Worm (Caenorhabditis elegans) whole organism, L2 larva: ENCODE data around the gene fbxb-54.
"Not testable (repeated sequence)": the region's sequence is repeated elsewhere in the genome, so short reads cannot be mapped to it uniquely, and the experiment has no call there.

Experiments
- C34F6.9 ChIP-seq: fragments of 150-350 bp; optimal IDR thresholded peaks from 2 replicates; lab custom pipeline; 2014; ENCODE audit warnings: missing biosample characterization, missing genetic modification characterization
- F13H6.1 ChIP-seq: sonication (generic microtip); optimal IDR thresholded peaks from 2 replicates; lab custom pipeline; 2016; ENCODE audit warnings: missing genetic modification characterization, missing compliant biosample characterization
- Y55F3AM.14 ChIP-seq: fragments of 200-800 bp; sonication (Bioruptor generic); optimal IDR thresholded peaks from 2 replicates; lab custom pipeline; 2018; ENCODE audit warnings: mild to moderate bottlenecking, missing genetic modification characterization, missing compliant biosample characterization
- alr-1 ChIP-seq: fragments of 150-350 bp; optimal IDR thresholded peaks from 2 replicates; lab custom pipeline; 2014; ENCODE audit warnings: missing biosample characterization, missing genetic modification characterization
- ama-1 ChIP-seq: fragments of 150-350 bp; optimal IDR thresholded peaks from 2 replicates; lab custom pipeline; 2018; ENCODE audit warnings: inconsistent platforms
- blmp-1 ChIP-seq: sonication (generic microtip); optimal IDR thresholded peaks from 2 replicates; lab custom pipeline; 2017; ENCODE audit warnings: missing genetic modification characterization, mild to moderate bottlenecking, missing compliant biosample characterization, antibody characterized with exemption, moderate library complexity; ENCODE audit not compliant: insufficient read depth
- ceh-16 ChIP-seq: fragments of 150-350 bp; optimal IDR thresholded peaks from 2 replicates; lab custom pipeline; 2014; ENCODE audit warnings: missing biosample characterization, missing genetic modification characterization
- egl-27 ChIP-seq: sonication (generic microtip); optimal IDR thresholded peaks from 3 replicates; lab custom pipeline; 2017; ENCODE audit warnings: missing biosample characterization, missing genetic modification reagents, missing genetic modification characterization
- elt-1 ChIP-seq: fragments of 150-350 bp; optimal IDR thresholded peaks from 2 replicates; lab custom pipeline; 2014; ENCODE audit warnings: missing biosample characterization, missing genetic modification characterization
- elt-3 ChIP-seq: sonication (generic microtip); optimal IDR thresholded peaks from 2 replicates; lab custom pipeline; 2017; ENCODE audit warnings: missing biosample characterization, missing genetic modification characterization
- fos-1 ChIP-seq: fragments of 150-350 bp; optimal IDR thresholded peaks from 2 replicates; lab custom pipeline; 2014; ENCODE audit warnings: missing biosample characterization, missing genetic modification characterization
- gmeb-1 ChIP-seq: fragments of 150-350 bp; optimal IDR thresholded peaks from 2 replicates; lab custom pipeline; 2014; ENCODE audit warnings: missing biosample characterization, missing genetic modification characterization
- lin-13 ChIP-seq: fragments of 150-350 bp; optimal IDR thresholded peaks from 2 replicates; lab custom pipeline; 2014; ENCODE audit warnings: missing biosample characterization, missing genetic modification reagents, missing genetic modification characterization
- lin-39 ChIP-seq: fragments of 150-350 bp; optimal IDR thresholded peaks from 2 replicates; lab custom pipeline; 2014; ENCODE audit warnings: missing biosample characterization, missing genetic modification reagents, missing genetic modification characterization
- mab-5 ChIP-seq: fragments of 150-350 bp; optimal IDR thresholded peaks from 2 replicates; lab custom pipeline; 2014; ENCODE audit warnings: missing biosample characterization, missing genetic modification characterization
- nhr-11 ChIP-seq: fragments of 150-350 bp; optimal IDR thresholded peaks from 2 replicates; lab custom pipeline; 2014; ENCODE audit warnings: missing biosample characterization, missing genetic modification characterization
- nhr-12 ChIP-seq: fragments of 150-350 bp; optimal IDR thresholded peaks from 2 replicates; lab custom pipeline; 2014; ENCODE audit warnings: missing biosample characterization, missing genetic modification characterization
- nhr-129 ChIP-seq: fragments of 150-350 bp; optimal IDR thresholded peaks from 2 replicates; lab custom pipeline; 2014; ENCODE audit warnings: missing biosample characterization, missing genetic modification characterization
- nhr-21 ChIP-seq: fragments of 150-350 bp; optimal IDR thresholded peaks from 2 replicates; lab custom pipeline; 2014; ENCODE audit warnings: missing biosample characterization, missing genetic modification characterization
- nhr-23 ChIP-seq: fragments of 150-350 bp; optimal IDR thresholded peaks from 2 replicates; lab custom pipeline; 2014; ENCODE audit warnings: missing biosample characterization, missing genetic modification reagents, missing genetic modification characterization
- nhr-237 ChIP-seq: fragments of 150-350 bp; optimal IDR thresholded peaks from 2 replicates; lab custom pipeline; 2014; ENCODE audit warnings: missing biosample characterization, missing genetic modification characterization
- nhr-25 ChIP-seq: fragments of 150-350 bp; sonication (generic microtip); optimal IDR thresholded peaks from 3 replicates; lab custom pipeline; 2014; ENCODE audit warnings: missing biosample characterization, missing genetic modification characterization
- nhr-6 ChIP-seq: fragments of 150-350 bp; optimal IDR thresholded peaks from 2 replicates; lab custom pipeline; 2014; ENCODE audit warnings: missing biosample characterization, missing genetic modification characterization
- nhr-77 ChIP-seq: fragments of 150-350 bp; optimal IDR thresholded peaks from 2 replicates; lab custom pipeline; 2014; ENCODE audit warnings: missing biosample characterization, missing genetic modification characterization
- peb-1 ChIP-seq: fragments of 150-350 bp; optimal IDR thresholded peaks from 2 replicates; lab custom pipeline; 2014; ENCODE audit warnings: missing biosample characterization, missing genetic modification characterization
- sem-4 ChIP-seq: fragments of 150-350 bp; optimal IDR thresholded peaks from 2 replicates; lab custom pipeline; 2014; ENCODE audit warnings: missing biosample characterization, missing genetic modification reagents, missing genetic modification characterization
- skn-1 ChIP-seq: sonication (generic microtip); optimal IDR thresholded peaks from 2 replicates; lab custom pipeline; 2017; ENCODE audit warnings: missing biosample characterization, missing genetic modification characterization
- snpc-4 ChIP-seq: fragments of 150-350 bp; optimal IDR thresholded peaks from 2 replicates; lab custom pipeline; 2014; ENCODE audit warnings: missing biosample characterization, missing genetic modification characterization
- unc-39 ChIP-seq: fragments of 150-350 bp; optimal IDR thresholded peaks from 2 replicates; lab custom pipeline; 2014; ENCODE audit warnings: missing biosample characterization, missing genetic modification characterization
- unc-55 ChIP-seq: fragments of 150-350 bp; sonication (generic microtip); optimal IDR thresholded peaks from 3 replicates; lab custom pipeline; 2014; ENCODE audit warnings: missing biosample characterization, missing genetic modification reagents, missing genetic modification characterization
- zag-1 ChIP-seq: fragments of 150-350 bp; optimal IDR thresholded peaks from 2 replicates; lab custom pipeline; 2014; ENCODE audit warnings: missing biosample characterization, missing genetic modification characterization
- ztf-1 ChIP-seq: fragments of 200-800 bp; sonication (Bioruptor generic); conservative IDR thresholded peaks from 2 replicates; pipeline ENCODE4 v1.3.6; 2022; ENCODE audit warnings: missing genetic modification characterization, missing compliant biosample characterization
- ztf-11 ChIP-seq: sonication (generic microtip); optimal IDR thresholded peaks from 2 replicates; lab custom pipeline; 2017; ENCODE audit warnings: missing biosample characterization, missing genetic modification characterization
- ztf-4 ChIP-seq: fragments of 150-350 bp; optimal IDR thresholded peaks from 2 replicates; lab custom pipeline; 2014; ENCODE audit warnings: missing biosample characterization, missing genetic modification characterization

fbxb-54 gene

DNA sequence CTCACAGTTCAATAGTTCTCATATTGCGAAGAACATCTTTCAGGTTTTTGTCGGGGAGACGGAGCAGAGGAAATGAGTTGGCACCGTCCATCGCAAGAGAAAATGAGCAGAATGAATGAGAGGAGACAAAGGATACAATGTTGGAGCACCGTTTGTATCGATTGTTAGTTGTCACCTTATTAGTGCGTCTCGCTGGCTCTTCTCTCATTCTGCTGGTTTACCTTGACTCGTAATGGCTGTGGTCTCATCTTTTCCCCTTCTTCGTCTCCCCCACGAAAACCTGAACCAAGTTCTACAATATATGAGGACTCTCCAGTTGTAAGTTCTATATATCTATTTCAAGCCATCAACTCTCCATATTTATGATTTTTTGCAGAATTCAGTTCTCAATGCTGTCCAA is at the start of gene fbxb-54, which contains the start of gene fbxb-50:
TSS of gene fbxb-54 (minus strand) at position 101 of the 400 bp plus-strand sequence.
TSS of gene fbxb-50 (plus strand) at position 227 of the 400 bp plus-strand sequence.
- not testable (repeated sequence) for TF ChIP-seq blmp-1; lin-39 (tag; lab: Kevin White, UChicago); F13H6.1 (tag; lab: Kevin White, UChicago)

DNA sequence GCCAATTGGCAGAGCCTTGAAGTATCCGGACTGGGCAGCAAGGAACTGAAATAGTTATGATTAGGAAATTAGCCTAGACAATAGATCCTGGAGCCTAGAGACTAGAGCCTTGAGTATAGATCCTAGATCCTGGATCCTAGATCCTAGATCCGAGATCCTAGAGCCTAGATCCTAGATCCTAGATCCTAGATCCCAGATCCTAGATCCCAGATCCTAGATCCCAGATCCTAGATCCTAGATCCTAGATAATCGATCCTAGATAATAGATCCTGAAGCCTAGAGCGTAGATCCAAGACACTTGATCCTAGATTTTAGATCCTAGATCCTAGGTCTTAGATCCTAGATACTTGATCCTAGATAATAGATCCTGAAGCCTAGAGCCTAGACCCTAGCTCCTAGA is 48.9 kb upstream of the fbxb-54 start:
- TF ChIP-seq Y55F3AM.14 (GFP tag; lab: Kevin White, UChicago), result no peak
- TF ChIP-seq egl-27 (tag; lab: Kevin White, UChicago), result no peak
- no peak for TF ChIP-seq sem-4 (tag; lab: Kevin White, UChicago)

DNA sequence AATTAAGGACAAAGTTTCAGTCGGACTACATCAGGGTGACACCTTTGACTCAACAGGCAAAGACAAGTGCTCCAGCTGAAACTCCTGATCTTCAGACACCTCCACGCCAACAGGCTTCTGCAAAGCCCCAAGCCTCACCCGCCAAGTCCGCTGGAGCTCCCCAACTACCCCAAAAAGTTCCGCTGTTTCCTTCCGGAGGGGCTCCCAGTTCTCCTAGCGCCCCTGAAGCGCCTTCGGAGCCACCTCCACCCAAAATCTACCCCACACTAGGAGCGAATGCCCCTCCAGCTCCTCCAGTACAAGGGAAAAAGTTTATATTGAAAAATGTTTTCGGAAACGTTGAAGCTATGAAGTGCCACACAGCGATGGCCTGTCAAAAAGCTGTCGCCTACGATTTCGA is 46.9 kb upstream of the fbxb-54 start:
- no peak for TF ChIP-seq fos-1 (tag; lab: Kevin White, UChicago)
- TF ChIP-seq ceh-16, result no peak
- TF ChIP-seq nhr-21, result no peak
- TF ChIP-seq nhr-77 (tag; lab: Kevin White, UChicago), result no peak
- no peak for TF ChIP-seq skn-1 (tag; lab: Kevin White, UChicago)
- no peak for TF ChIP-seq elt-1 (tag; lab: Kevin White, UChicago)
- TF ChIP-seq peb-1 (tag; lab: Kevin White, UChicago), result no peak
- no peak for TF ChIP-seq blmp-1
- no peak for TF ChIP-seq Y55F3AM.14 (GFP tag; lab: Kevin White, UChicago)
- no peak for TF ChIP-seq nhr-23
- no peak for TF ChIP-seq unc-55 (GFP tag; lab: Kevin White, UChicago)
- TF ChIP-seq unc-39, result no peak
- no peak for TF ChIP-seq gmeb-1 (tag; lab: Kevin White, UChicago)
- TF ChIP-seq, all 48 proteins: peak for 0

DNA sequence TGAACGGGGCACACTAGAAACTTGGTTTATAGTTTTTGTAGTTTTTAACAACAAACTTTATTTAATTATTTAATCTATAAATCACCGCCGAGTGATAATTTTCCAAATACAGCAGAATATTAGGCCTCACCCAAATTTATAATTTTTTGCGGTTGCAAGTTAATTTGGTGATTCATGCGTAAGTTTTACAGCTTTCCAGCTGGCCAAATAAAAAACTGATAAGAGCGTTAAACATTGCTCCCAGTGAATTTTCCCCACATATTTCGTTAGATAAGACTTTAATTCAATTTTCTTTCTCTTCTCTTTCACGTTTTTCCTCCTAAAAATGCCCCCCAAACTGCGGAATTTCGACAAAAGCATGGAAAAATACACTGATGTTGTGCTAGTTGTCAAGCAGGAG is 45.4 kb upstream of the fbxb-54 start, which contains the start of gene bath-47:
TSS of gene bath-47 (plus strand) at position 305 of the 400 bp plus-strand sequence.
- TF ChIP-seq zag-1 (tag; lab: Kevin White, UChicago) (no peak), fos-1 (tag; lab: Kevin White, UChicago) (peak; percentile 67)

DNA sequence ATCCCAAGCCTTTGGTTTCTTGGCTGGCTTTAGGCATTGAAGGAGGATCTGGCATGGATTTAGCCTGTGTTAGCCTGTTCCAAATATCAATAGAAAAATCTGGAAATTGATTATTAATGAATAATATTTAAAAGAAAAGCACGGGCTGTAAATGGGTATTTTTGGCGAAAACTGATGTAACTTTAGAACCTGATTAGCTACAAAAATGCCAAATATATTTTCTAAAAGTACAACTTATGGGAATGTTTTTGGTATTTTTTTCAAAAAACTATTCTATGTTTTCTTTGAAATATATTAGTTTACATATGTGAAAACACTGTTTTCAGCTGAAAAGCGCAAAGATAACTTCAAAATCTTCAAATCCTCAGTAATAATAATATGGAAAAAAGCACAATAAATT is 44.5 kb upstream of the fbxb-54 start, which contains the start of gene bath-26:
TSS of gene bath-26 (minus strand) at position 101 of the 400 bp plus-strand sequence.
- TF ChIP-seq alr-1 (tag; lab: Kevin White, UChicago) (no peak), nhr-11 (no peak), peb-1 (tag; lab: Kevin White, UChicago) (no peak), blmp-1 (no peak), nhr-6 (no peak), ama-1 (lab: Kevin White, UChicago) (no peak), C34F6.9 (tag; lab: Kevin White, UChicago) (no peak), lin-39 (tag; lab: Kevin White, UChicago) (no peak), Y55F3AM.14 (GFP tag; lab: Kevin White, UChicago) (no peak), fos-1 (tag; lab: Kevin White, UChicago) (no peak), mab-5 (tag; lab: Kevin White, UChicago) (no peak), nhr-12 (no peak)
- TF ChIP-seq, all 48 proteins: peak for 0

DNA sequence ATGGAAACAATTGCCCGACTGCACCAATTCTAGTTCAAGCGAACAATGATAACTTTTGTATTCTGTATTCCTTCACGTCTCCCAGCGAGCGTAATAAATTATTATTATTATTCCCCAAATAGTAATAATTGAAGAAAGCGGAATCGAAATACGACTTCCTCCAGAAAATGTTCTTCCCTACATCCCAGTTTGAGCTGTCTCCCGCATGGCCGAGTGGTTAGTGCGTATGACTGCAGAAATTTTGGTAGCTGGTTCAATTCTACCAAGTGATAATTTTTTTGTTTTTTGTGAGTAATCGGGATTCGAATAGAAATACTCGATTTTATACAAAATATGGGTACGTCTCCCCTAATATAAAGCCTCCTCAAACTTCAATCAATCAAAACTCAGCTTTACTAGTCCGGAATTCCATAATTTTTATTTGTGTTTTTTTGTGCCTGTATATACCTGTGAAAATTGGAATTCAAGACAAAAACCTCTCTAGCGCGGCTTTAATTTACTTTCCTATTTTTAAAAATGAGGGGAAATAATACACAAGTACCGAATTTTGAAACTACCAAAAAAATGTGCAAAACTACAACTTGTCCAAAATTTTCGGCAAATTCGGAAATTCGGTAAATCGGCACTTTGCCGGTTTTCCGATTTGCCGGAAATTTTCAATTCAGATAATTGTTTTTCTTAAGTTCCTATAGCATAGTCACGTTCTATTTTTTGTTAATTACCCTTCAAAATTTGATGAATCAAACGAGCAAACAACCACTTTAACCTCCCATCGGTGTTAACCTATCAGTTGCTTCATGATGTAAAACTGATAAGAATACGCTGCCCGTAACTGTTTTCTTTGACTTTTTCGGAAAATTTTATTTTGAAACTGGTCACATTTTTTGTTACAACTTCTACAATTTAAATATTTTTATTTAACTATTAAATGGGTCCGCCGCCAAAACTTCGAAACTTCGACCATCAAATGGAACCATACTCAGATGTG is 41.3 kb upstream of the fbxb-54 start, which contains the start of gene bath-46:
TSS of gene bath-46 (plus strand) at position 806 of the 988 bp plus-strand sequence.
- TF ChIP-seq ztf-11 (tag; lab: Kevin White, UChicago) (no peak), lin-13 (GFP tag; lab: Kevin White, UChicago) (no peak), fos-1 (tag; lab: Kevin White, UChicago) (peak; percentile 74), nhr-129 (tag; lab: Kevin White, UChicago) (peak; percentile 2)
- TF ChIP-seq, all 48 proteins: peak for 2

DNA sequence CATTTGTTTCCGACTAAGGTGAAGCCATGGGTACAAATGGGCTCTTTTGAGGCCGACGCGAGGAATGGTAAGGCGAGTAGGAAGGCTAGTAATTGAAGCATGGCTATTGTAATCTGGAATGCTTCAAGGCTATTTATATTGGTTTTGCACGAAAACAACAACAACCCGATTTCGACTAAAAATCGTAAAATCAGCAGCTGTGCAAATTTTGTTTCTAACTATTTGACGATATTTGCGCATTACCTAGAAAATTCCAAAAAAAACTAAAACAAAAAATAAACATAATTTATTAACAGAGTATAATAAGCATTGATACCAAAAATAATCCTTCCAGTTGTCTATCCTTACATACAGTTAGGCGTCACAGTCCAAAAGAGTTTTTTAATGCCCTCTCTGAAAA is 39.0 kb upstream of the fbxb-54 start, which contains the start of gene clec-20:
TSS of gene clec-20 (minus strand) at position 101 of the 400 bp plus-strand sequence.
- no peak for TF ChIP-seq nhr-237 (tag; lab: Kevin White, UChicago)
- no peak for TF ChIP-seq ztf-4 (tag; lab: Kevin White, UChicago)
- TF ChIP-seq elt-3 (tag; lab: Kevin White, UChicago), result no peak
- TF ChIP-seq skn-1 (tag; lab: Kevin White, UChicago), result no peak
- no peak for TF ChIP-seq ztf-1 (GFP tag; lab: Robert Waterston, UW)
- no peak for TF ChIP-seq snpc-4
- TF ChIP-seq nhr-25 (tag; lab: Kevin White, UChicago), result no peak
